Worm (Caenorhabditis elegans) whole organism, L2 larva: ENCODE results near the gene F53H8.3.

Source experiments
- F13H6.1 ChIP-seq: sonication (generic microtip); optimal IDR thresholded peaks from 2 replicates; lab custom pipeline; 2016; ENCODE audit warnings: missing genetic modification characterization, missing compliant biosample characterization
- R02D3.7 ChIP-seq: fragments of 150-350 bp; optimal IDR thresholded peaks from 2 replicates; lab custom pipeline; 2014; ENCODE audit warnings: missing biosample characterization, missing genetic modification characterization
- aly-2 ChIP-seq: fragments of 150-350 bp; optimal IDR thresholded peaks from 2 replicates; lab custom pipeline; 2014; ENCODE audit warnings: missing biosample characterization, missing genetic modification characterization
- lin-11 ChIP-seq: fragments of 150-350 bp; sonication (generic microtip); optimal IDR thresholded peaks from 2 replicates; lab custom pipeline; 2014; ENCODE audit warnings: missing biosample characterization, missing genetic modification characterization, inconsistent platforms, mixed read lengths
- nhr-10 ChIP-seq: sonication (generic microtip); optimal IDR thresholded peaks from 2 replicates; lab custom pipeline; 2017; ENCODE audit warnings: missing biosample characterization, missing genetic modification characterization
- nhr-23 ChIP-seq: fragments of 150-350 bp; optimal IDR thresholded peaks from 2 replicates; lab custom pipeline; 2014; ENCODE audit warnings: missing biosample characterization, missing genetic modification reagents, missing genetic modification characterization
- peb-1 ChIP-seq: fragments of 150-350 bp; optimal IDR thresholded peaks from 2 replicates; lab custom pipeline; 2014; ENCODE audit warnings: missing biosample characterization, missing genetic modification characterization
- skn-1 ChIP-seq: sonication (generic microtip); optimal IDR thresholded peaks from 2 replicates; lab custom pipeline; 2017; ENCODE audit warnings: missing biosample characterization, missing genetic modification characterization
- sma-9 ChIP-seq, 2 experiments: fragments of 150-350 bp in 1 of 2; sonication (generic microtip) in 1 of 2; optimal IDR thresholded peaks; 2 replicates each; lab custom pipeline; 2014 to 2016; ENCODE audit warnings: missing genetic modification characterization in 2 of 2, mild to moderate bottlenecking in 1 of 2, missing biosample characterization in 1 of 2, missing compliant biosample characterization in 1 of 2, missing genetic modification reagents in 1 of 2, moderate library complexity in 1 of 2
- snpc-4 ChIP-seq: fragments of 150-350 bp; optimal IDR thresholded peaks from 2 replicates; lab custom pipeline; 2014; ENCODE audit warnings: missing biosample characterization, missing genetic modification characterization
- zag-1 ChIP-seq: fragments of 150-350 bp; optimal IDR thresholded peaks from 2 replicates; lab custom pipeline; 2014; ENCODE audit warnings: missing biosample characterization, missing genetic modification characterization

Gene F53H8.3

ce11 chrX:982598-982997, 44.3 kb downstream of the F53H8.3 start:
- TF ChIP-seq peb-1 (tag; lab: Kevin White, UChicago), result no peak

- TF ChIP-seq peb-1 (tag; lab: Kevin White, UChicago) (no peak), sma-9 (GFP tag; optimal IDR thresholded peaks at IDR 0.05; lab: Kevin White, UChicago) (no peak), sma-9 (tag; optimal IDR thresholded peaks at IDR 0.05; lab: Kevin White, UChicago) (no peak), R02D3.7 (tag; lab: Kevin White, UChicago) (no peak), F13H6.1 (no peak), nhr-10 (tag; lab: Kevin White, UChicago) (no peak), zag-1 (tag; lab: Kevin White, UChicago) (no peak), snpc-4 (peak; percentile 84), lin-11 (tag; lab: Kevin White, UChicago) (no peak)
Measured at ce11 chrX:986463-986862, 48.1 kb downstream of the F53H8.3 start.

DNA sequence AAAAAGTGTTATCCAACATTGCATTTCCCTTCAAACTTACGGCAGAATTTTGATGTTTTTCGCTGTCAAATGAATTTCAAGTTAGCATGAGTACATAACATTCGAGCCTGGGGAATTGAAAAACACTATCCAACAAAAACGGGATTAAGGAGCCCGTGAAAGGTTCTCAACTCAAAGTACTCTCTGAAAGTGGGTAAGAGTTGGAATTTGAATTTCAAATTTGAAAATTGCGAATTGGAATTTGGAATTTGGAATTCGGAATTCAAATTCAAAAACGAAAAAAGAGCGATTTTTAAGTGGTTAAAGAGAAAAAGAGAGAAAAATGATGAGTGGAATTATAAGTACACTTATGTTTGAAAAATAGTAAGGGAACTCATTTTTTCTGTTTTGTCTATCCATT, 52.9 kb downstream of the F53H8.3 start, which contains the start of the genes C09E10.3 and dgk-1:
Gene C09E10.3 (minus strand): TSS at position 101 of the 400 bp plus-strand sequence.
Gene dgk-1 (minus strand): TSS at position 183 of the 400 bp plus-strand sequence.
- no peak for TF ChIP-seq peb-1 (tag; lab: Kevin White, UChicago)
- no peak for TF ChIP-seq nhr-23 (tag; lab: Kevin White, UChicago)
- TF ChIP-seq aly-2 (tag; lab: Kevin White, UChicago), result no peak
- no peak for TF ChIP-seq skn-1 (tag; lab: Kevin White, UChicago)
- TF ChIP-seq, all 48 proteins: peak for 0
